Worm (Caenorhabditis elegans): ENCODE measurements around the gene utx-1.
A peak's percentile ranks its signal among the peaks of the same experiment; 100 is the strongest.

- TF ChIP-seq dve-1 (tag; optimal IDR thresholded peaks at IDR 0.05; ENCODE audit: insufficient read depth) (peak; percentile 10), dmd-6 (GFP tag; IDR thresholded peaks at IDR 0.05) (no peak)
These were observed at the start of gene utx-1 for ce11 chrX:8556614-8557196.

Measured in whole organism, L4 larva.